Fruit fly (Drosophila melanogaster): Measurements from ENCODE around the gene CG12213.

CG12213 gene

dm6 chr3R:11974631-11975030, 7.1 kb upstream of the CG12213 start, which contains the start of gene Tango9 (continued):
- no peak for TF ChIP-seq unc-4 (GFP tag; IDR thresholded peaks at IDR 0.05; ENCODE audit: partially characterized antibody)
- no peak for TF ChIP-seq cg (GFP tag; optimal IDR thresholded peaks at IDR 0.05)
- no peak for TF ChIP-seq danr (GFP tag; IDR thresholded peaks at IDR 0.05)
- TF ChIP-seq CG14860 (GFP tag; IDR thresholded peaks at IDR 0.05; ENCODE audit: partially characterized antibody): no peak
- no peak for TF ChIP-seq E2f1 (GFP tag; IDR thresholded peaks at IDR 0.05)
- TF ChIP-seq HmgD (GFP tag; optimal IDR thresholded peaks at IDR 0.05): no peak
- no peak for TF ChIP-seq pnt (GFP tag; optimal IDR thresholded peaks at IDR 0.05)
- peak; percentile 25 for TF ChIP-seq CG2712 (tag; optimal IDR thresholded peaks at IDR 0.05)
- no peak for TF ChIP-seq Hr78 (GFP tag; optimal IDR thresholded peaks at IDR 0.05)
- TF ChIP-seq CG3995 (GFP tag; optimal IDR thresholded peaks at IDR 0.05): peak; percentile 47
- TF ChIP-seq Hsf (GFP tag; optimal IDR thresholded peaks at IDR 0.05): peak; percentile 9
- peak; percentile 39 for TF ChIP-seq YL-1 (GFP tag; optimal IDR thresholded peaks at IDR 0.05)
- no peak for TF ChIP-seq maf-S (GFP tag; optimal IDR thresholded peaks at IDR 0.05)
- no peak for TF ChIP-seq sisA (GFP tag; IDR thresholded peaks at IDR 0.05)
- TF ChIP-seq CG11723 (GFP tag; optimal IDR thresholded peaks at IDR 0.05): no peak
- no peak for TF ChIP-seq Max (GFP tag; optimal IDR thresholded peaks at IDR 0.05)
- no peak for TF ChIP-seq Hr39 (optimal IDR thresholded peaks at IDR 0.05)
- no peak for TF ChIP-seq CG1602 (GFP tag; optimal IDR thresholded peaks at IDR 0.05)
- no peak for TF ChIP-seq zf30C (GFP tag; optimal IDR thresholded peaks at IDR 0.05)
- no peak for TF ChIP-seq CG31365 (tag; optimal IDR thresholded peaks at IDR 0.05)
- TF ChIP-seq grau (tag; optimal IDR thresholded peaks at IDR 0.05): peak; percentile 13
- no peak for TF ChIP-seq CG14441 (GFP tag; IDR thresholded peaks at IDR 0.05)
- TF ChIP-seq Camta (GFP tag; optimal IDR thresholded peaks at IDR 0.05): no peak
- no peak for TF ChIP-seq bowl (GFP tag; IDR thresholded peaks at IDR 0.05)
- no peak for TF ChIP-seq CG4707 (GFP tag; optimal IDR thresholded peaks at IDR 0.05)
- TF ChIP-seq ind (GFP tag; optimal IDR thresholded peaks at IDR 0.05): no peak
- no peak for TF ChIP-seq chm (GFP tag; IDR thresholded peaks at IDR 0.05)
- TF ChIP-seq E2f2 (GFP tag; IDR thresholded peaks at IDR 0.05): peak; percentile 93
- no peak for TF ChIP-seq ems (GFP tag; optimal IDR thresholded peaks at IDR 0.05)
- TF ChIP-seq pfk (GFP tag; optimal IDR thresholded peaks at IDR 0.05): no peak
- no peak for TF ChIP-seq CG31388 (GFP tag; optimal IDR thresholded peaks at IDR 0.05)
- no peak for TF ChIP-seq CG17912 (GFP tag; optimal IDR thresholded peaks at IDR 0.05)
- no peak for TF ChIP-seq dysf (GFP tag; IDR thresholded peaks at IDR 0.05)
- no peak for TF ChIP-seq salm (tag; optimal IDR thresholded peaks at IDR 0.05)
- TF ChIP-seq fu2 (GFP tag; optimal IDR thresholded peaks at IDR 0.05): no peak
- TF ChIP-seq CG5245 (GFP tag; optimal IDR thresholded peaks at IDR 0.05): no peak
- peak; percentile 9 for TF ChIP-seq p53 (GFP tag; optimal IDR thresholded peaks at IDR 0.05)
- TF ChIP-seq CG2199 (GFP tag; IDR thresholded peaks at IDR 0.05): no peak
- no peak for TF ChIP-seq CG3065 (GFP tag; optimal IDR thresholded peaks at IDR 0.05)
- no peak for TF ChIP-seq CG6765 (GFP tag; optimal IDR thresholded peaks at IDR 0.05)
- no peak for TF ChIP-seq lilli (GFP tag; optimal IDR thresholded peaks at IDR 0.05)
- no peak for TF ChIP-seq Hmx (GFP tag; optimal IDR thresholded peaks at IDR 0.05)
- no peak for TF ChIP-seq Oli (tag; optimal IDR thresholded peaks at IDR 0.05)
- TF ChIP-seq fd96Cb (tag; optimal IDR thresholded peaks at IDR 0.05): no peak
- peak; percentile 19 for TF ChIP-seq Nf-YC (tag; optimal IDR thresholded peaks at IDR 0.05)
- TF ChIP-seq CG11247 (GFP tag; IDR thresholded peaks at IDR 0.05): no peak
- no peak for TF ChIP-seq insv (GFP tag; optimal IDR thresholded peaks at IDR 0.05)
- TF ChIP-seq zen2 (GFP tag; IDR thresholded peaks at IDR 0.05; ENCODE audit: partially characterized antibody): no peak
- TF ChIP-seq CG16813 (GFP tag; IDR thresholded peaks at IDR 0.05; ENCODE audit: partially characterized antibody): no peak
- no peak for TF ChIP-seq H15 (GFP tag; IDR thresholded peaks at IDR 0.05)
- no peak for TF ChIP-seq Asciz (GFP tag; optimal IDR thresholded peaks at IDR 0.05)
- TF ChIP-seq CG13287 (GFP tag; IDR thresholded peaks at IDR 0.05; ENCODE audit: partially characterized antibody): no peak; the same call in 1 of the 2 replicates
- no peak for TF ChIP-seq CG10462 (GFP tag; optimal IDR thresholded peaks at IDR 0.05)
